Worm (Caenorhabditis elegans) whole organism, mixed stage, embryonic: ENCODE data around the gene T05B9.2.
A peak's percentile ranks its signal among the peaks of the same experiment; 100 is the strongest.

Source experiments
- M03D4.4 ChIP-seq: sonication (generic microtip); optimal IDR thresholded peaks from 2 replicates; lab custom pipeline; 2017; ENCODE audit warnings: mild to moderate bottlenecking, missing genetic modification characterization, missing compliant biosample characterization
- bed-3 ChIP-seq: fragments of 200-800 bp; sonication (Bioruptor generic); optimal IDR thresholded peaks from 3 replicates; lab custom pipeline; 2018; ENCODE audit warnings: mild to moderate bottlenecking, missing genetic modification characterization, moderate library complexity, missing compliant biosample characterization
- blmp-1 ChIP-seq: fragments of 150-350 bp; optimal IDR thresholded peaks from 2 replicates; lab custom pipeline; 2014; ENCODE audit warnings: missing biosample characterization, missing genetic modification characterization
- ceh-39 ChIP-seq: fragments of 150-350 bp; optimal IDR thresholded peaks from 2 replicates; lab custom pipeline; 2014; ENCODE audit warnings: missing biosample characterization, missing genetic modification characterization
- ceh-43 ChIP-seq: fragments of 200-800 bp; sonication (Bioruptor generic); optimal IDR thresholded peaks from 2 replicates; lab custom pipeline; 2018; ENCODE audit warnings: mild to moderate bottlenecking, missing genetic modification characterization, moderate library complexity, missing compliant biosample characterization
- ceh-83 ChIP-seq: fragments of 200-800 bp; sonication (Bioruptor generic); optimal IDR thresholded peaks from 2 replicates; lab custom pipeline; 2018; ENCODE audit warnings: mild to moderate bottlenecking, missing genetic modification characterization, missing compliant biosample characterization
- ces-1 ChIP-seq: fragments of 150-350 bp; optimal IDR thresholded peaks from 2 replicates; lab custom pipeline; 2014; ENCODE audit warnings: missing biosample characterization, missing genetic modification reagents, missing genetic modification characterization
- cnd-1 ChIP-seq: fragments of 200-800 bp; sonication (Bioruptor generic); optimal IDR thresholded peaks from 2 replicates; lab custom pipeline; 2018; ENCODE audit warnings: mild to moderate bottlenecking, missing genetic modification characterization, missing compliant biosample characterization
- drap-1 ChIP-seq: fragments of 200-800 bp; sonication (Bioruptor generic); optimal IDR thresholded peaks from 3 replicates; lab custom pipeline; 2018; ENCODE audit warnings: mild to moderate bottlenecking, missing genetic modification characterization, missing compliant biosample characterization
- elt-1 ChIP-seq: sonication (generic microtip); optimal IDR thresholded peaks from 2 replicates; lab custom pipeline; 2017; ENCODE audit warnings: missing genetic modification characterization, mild to moderate bottlenecking, missing compliant biosample characterization, antibody characterized with exemption, moderate library complexity, borderline replicate concordance; ENCODE audit not compliant: insufficient read depth
- flh-1 ChIP-seq: fragments of 200-800 bp; sonication (Bioruptor generic); optimal IDR thresholded peaks from 2 replicates; lab custom pipeline; 2018; ENCODE audit warnings: mild to moderate bottlenecking, missing genetic modification characterization, moderate library complexity, missing compliant biosample characterization
- ham-2 ChIP-seq: fragments of 200-800 bp; sonication (Bioruptor generic); optimal IDR thresholded peaks from 2 replicates; lab custom pipeline; 2018; ENCODE audit warnings: mild to moderate bottlenecking, missing genetic modification characterization, missing compliant biosample characterization
- hlh-1 ChIP-seq: fragments of 150-350 bp; optimal IDR thresholded peaks from 2 replicates; lab custom pipeline; 2014; ENCODE audit warnings: missing biosample characterization, missing genetic modification reagents, missing genetic modification characterization
- lin-13 ChIP-seq: fragments of 150-350 bp; optimal IDR thresholded peaks from 2 replicates; lab custom pipeline; 2014; ENCODE audit warnings: missing biosample characterization, missing genetic modification characterization
- lin-32 ChIP-seq: fragments of 200-800 bp; sonication (Bioruptor generic); optimal IDR thresholded peaks from 2 replicates; lab custom pipeline; 2018; ENCODE audit warnings: mild to moderate bottlenecking, missing genetic modification characterization, missing compliant biosample characterization
- lsy-2 ChIP-seq: fragments of 150-350 bp; optimal IDR thresholded peaks from 2 replicates; lab custom pipeline; 2014; ENCODE audit warnings: missing biosample characterization, missing genetic modification characterization
- mab-5 ChIP-seq: fragments of 150-350 bp; optimal IDR thresholded peaks from 2 replicates; lab custom pipeline; 2014; ENCODE audit warnings: missing biosample characterization, missing genetic modification characterization
- mep-1 ChIP-seq: fragments of 150-350 bp; optimal IDR thresholded peaks from 2 replicates; lab custom pipeline; 2017; ENCODE audit warnings: missing biosample characterization, missing genetic modification reagents, missing genetic modification characterization, inconsistent platforms
- mls-2 ChIP-seq: sonication (generic microtip); optimal IDR thresholded peaks from 2 replicates; lab custom pipeline; 2016; ENCODE audit warnings: mild to moderate bottlenecking, missing genetic modification characterization, moderate library complexity, missing compliant biosample characterization
- nhr-12 ChIP-seq: fragments of 150-350 bp; optimal IDR thresholded peaks from 2 replicates; lab custom pipeline; 2014; ENCODE audit warnings: missing biosample characterization, missing genetic modification characterization
- nhr-2 ChIP-seq: fragments of 150-350 bp; optimal IDR thresholded peaks from 2 replicates; lab custom pipeline; 2014; ENCODE audit warnings: missing biosample characterization, missing genetic modification characterization
- nhr-237 ChIP-seq: fragments of 150-350 bp; optimal IDR thresholded peaks from 2 replicates; lab custom pipeline; 2014; ENCODE audit warnings: missing biosample characterization, missing genetic modification characterization
- nhr-76 ChIP-seq: sonication (generic microtip); optimal IDR thresholded peaks from 2 replicates; lab custom pipeline; 2017; ENCODE audit warnings: missing biosample characterization, missing genetic modification characterization
- pha-4 ChIP-seq: fragments of 150-350 bp; optimal IDR thresholded peaks from 2 replicates; lab custom pipeline; 2018; ENCODE audit warnings: missing biosample characterization, missing genetic modification reagents, missing genetic modification characterization
- snpc-4 ChIP-seq: fragments of 150-350 bp; optimal IDR thresholded peaks from 2 replicates; lab custom pipeline; 2014; ENCODE audit warnings: missing biosample characterization, missing genetic modification characterization
- sptf-1 ChIP-seq: sonication (generic microtip); optimal IDR thresholded peaks from 2 replicates; lab custom pipeline; 2017; ENCODE audit warnings: mild to moderate bottlenecking, missing genetic modification characterization, moderate library complexity, missing compliant biosample characterization
- tbx-8 ChIP-seq: fragments of 200-800 bp; sonication (Bioruptor generic); optimal IDR thresholded peaks from 2 replicates; lab custom pipeline; 2018; ENCODE audit warnings: mild to moderate bottlenecking, missing genetic modification characterization, moderate library complexity, missing compliant biosample characterization
- unc-39 ChIP-seq: fragments of 150-350 bp; optimal IDR thresholded peaks from 2 replicates; lab custom pipeline; 2014; ENCODE audit warnings: missing biosample characterization, missing genetic modification characterization
- unc-62 ChIP-seq: fragments of 150-350 bp; optimal IDR thresholded peaks from 2 replicates; lab custom pipeline; 2014; ENCODE audit warnings: missing biosample characterization, missing genetic modification reagents, missing genetic modification characterization
- zip-8 ChIP-seq: fragments of 150-350 bp; optimal IDR thresholded peaks from 2 replicates; lab custom pipeline; 2014; ENCODE audit warnings: missing biosample characterization, missing genetic modification characterization
- ztf-11 ChIP-seq: fragments of 150-350 bp; optimal IDR thresholded peaks from 2 replicates; lab custom pipeline; 2014; ENCODE audit warnings: missing biosample characterization, missing genetic modification characterization

Gene T05B9.2

DNA sequence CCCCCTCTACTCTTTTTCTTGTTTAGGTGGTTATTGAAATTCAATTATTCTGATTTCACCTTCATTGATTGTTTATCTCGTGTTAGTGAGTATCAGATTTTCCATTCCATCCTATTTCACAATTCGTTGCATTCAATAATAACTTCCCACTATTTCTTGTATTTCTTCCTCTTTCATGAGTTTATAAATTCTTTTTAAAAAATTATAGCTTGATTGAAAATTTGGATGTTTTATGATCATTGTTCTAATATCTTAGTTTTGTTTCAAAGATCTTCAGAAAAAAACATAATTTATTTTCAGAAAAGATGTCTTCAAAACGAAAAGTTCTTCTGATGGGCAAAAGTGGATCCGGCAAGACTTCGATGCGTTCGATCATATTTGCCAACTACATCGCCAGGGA lies 45.4 kb downstream of the T05B9.2 start, which contains the start of gene raga-1:
raga-1 (plus strand) TSS at position 301 of the 400 bp plus-strand sequence.
- TF ChIP-seq mep-1 (tag; lab: Kevin White, UChicago), result no peak
- no peak for TF ChIP-seq ceh-83 (GFP tag; lab: Kevin White, UChicago)
- TF ChIP-seq elt-1, result no peak
- TF ChIP-seq nhr-2 (tag; lab: Kevin White, UChicago), result no peak
- TF ChIP-seq ham-2 (GFP tag; lab: Kevin White, UChicago), result no peak
- no peak for TF ChIP-seq M03D4.4 (tag; lab: Kevin White, UChicago)
- no peak for TF ChIP-seq lsy-2 (tag; lab: Kevin White, UChicago)
- no peak for TF ChIP-seq ceh-43 (GFP tag; lab: Kevin White, UChicago)
- TF ChIP-seq mls-2 (tag; lab: Kevin White, UChicago), result no peak
- TF ChIP-seq nhr-76 (tag; lab: Kevin White, UChicago), result no peak
- no peak for TF ChIP-seq ceh-39 (tag; lab: Kevin White, UChicago)
- TF ChIP-seq nhr-237 (tag; lab: Kevin White, UChicago), result no peak
- TF ChIP-seq nhr-12 (tag; lab: Kevin White, UChicago), result no peak
- TF ChIP-seq blmp-1 (tag; lab: Kevin White, UChicago), result no peak
- TF ChIP-seq unc-62 (GFP tag; lab: Kevin White, UChicago), result no peak
- TF ChIP-seq lin-32, result no peak
- no peak for TF ChIP-seq ztf-11 (tag; lab: Kevin White, UChicago)
- TF ChIP-seq cnd-1 (tag; lab: Kevin White, UChicago), result no peak
- no peak for TF ChIP-seq bed-3 (GFP tag; lab: Kevin White, UChicago)

DNA sequence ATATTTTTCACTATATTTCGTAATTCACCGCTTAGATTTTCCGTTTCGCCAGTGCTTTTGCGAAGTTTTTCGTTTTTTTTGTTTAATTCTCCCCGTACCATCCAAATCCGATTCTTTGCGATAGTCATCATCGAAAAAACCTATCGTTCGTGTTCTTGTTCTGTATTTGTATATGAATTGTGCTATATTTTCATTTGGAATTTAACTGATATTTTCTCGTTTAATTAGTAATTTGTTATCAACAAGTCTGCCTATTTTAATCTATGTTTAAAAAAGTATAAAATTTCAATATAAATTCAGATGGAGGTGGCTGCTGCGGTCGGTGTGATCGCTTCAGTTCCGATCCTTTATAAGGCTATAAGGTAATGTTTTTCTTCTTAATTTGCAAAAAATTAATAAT lies 47.0 kb downstream of the T05B9.2 start, which contains the start of gene samp-1:
samp-1 (plus strand) TSS at position 301 of the 400 bp plus-strand sequence.
- TF ChIP-seq snpc-4, result no peak
- no peak for TF ChIP-seq ceh-39 (tag; lab: Kevin White, UChicago)
- TF ChIP-seq mab-5 (tag; lab: Kevin White, UChicago), result no peak
- TF ChIP-seq tbx-8 (GFP tag; lab: Kevin White, UChicago), result no peak
- TF ChIP-seq, all 35 proteins: peak for 0

DNA sequence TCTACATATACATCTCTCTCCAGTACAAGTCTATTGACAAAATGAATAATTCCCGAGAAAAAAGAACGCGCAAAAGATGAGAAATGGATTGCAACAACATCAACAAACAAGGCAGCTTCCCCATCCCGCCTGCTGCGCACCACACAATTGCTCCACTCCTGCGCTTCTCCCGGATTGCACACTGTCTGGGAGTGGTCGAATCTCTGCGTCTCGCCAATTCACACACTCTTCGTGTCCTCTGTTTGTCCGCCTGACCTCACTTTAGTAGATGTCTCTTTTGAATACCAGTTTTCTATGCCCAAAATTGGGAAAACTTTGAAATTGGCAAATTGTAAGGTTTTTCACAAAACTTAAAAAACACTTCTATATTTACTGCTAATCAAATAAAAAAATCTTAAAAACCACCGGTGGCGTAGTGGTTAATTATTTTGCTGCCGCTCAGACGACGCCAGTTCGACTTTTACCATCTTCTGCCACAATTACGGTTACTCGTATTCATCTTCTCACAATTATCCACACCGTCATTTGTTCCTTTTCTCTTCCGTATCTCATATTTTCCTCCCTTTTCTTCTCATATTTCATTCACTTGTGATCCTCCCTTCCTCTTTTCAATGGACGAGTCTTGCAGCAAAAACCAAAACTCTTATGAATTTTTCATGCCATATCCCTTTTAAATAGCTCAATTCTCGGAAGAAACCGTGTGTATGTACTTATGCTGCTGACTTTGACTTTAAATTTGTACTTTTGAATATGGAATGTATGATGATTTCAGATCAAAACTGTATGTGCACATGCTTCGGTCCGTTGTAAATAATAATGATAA lies 50.2 kb downstream of the T05B9.2 start, which contains the start of gene rsf-1:
rsf-1 (plus strand) TSS at position 773 of the 823 bp plus-strand sequence.
- no peak for TF ChIP-seq snpc-4
- TF ChIP-seq ceh-83 (GFP tag; lab: Kevin White, UChicago), result no peak
- TF ChIP-seq sptf-1, result peak; percentile 18
- TF ChIP-seq flh-1 (GFP tag; lab: Kevin White, UChicago), result no peak
- no peak for TF ChIP-seq nhr-2 (tag; lab: Kevin White, UChicago)
- TF ChIP-seq hlh-1 (tag; lab: Kevin White, UChicago), result no peak
- no peak for TF ChIP-seq bed-3 (GFP tag; lab: Kevin White, UChicago)
- TF ChIP-seq pha-4 (tag; lab: Kevin White, UChicago), result peak; percentile 85
- TF ChIP-seq ces-1 (GFP tag; lab: Kevin White, UChicago), result peak; percentile 48
- TF ChIP-seq nhr-237 (tag; lab: Kevin White, UChicago), result no peak
- no peak for TF ChIP-seq unc-62 (GFP tag; lab: Kevin White, UChicago)
- peak; percentile 52 for TF ChIP-seq mls-2 (tag; lab: Kevin White, UChicago)
- TF ChIP-seq drap-1 (GFP tag; lab: Kevin White, UChicago), result peak; percentile 17
- TF ChIP-seq unc-39 (tag; lab: Kevin White, UChicago), result peak; percentile 77

DNA sequence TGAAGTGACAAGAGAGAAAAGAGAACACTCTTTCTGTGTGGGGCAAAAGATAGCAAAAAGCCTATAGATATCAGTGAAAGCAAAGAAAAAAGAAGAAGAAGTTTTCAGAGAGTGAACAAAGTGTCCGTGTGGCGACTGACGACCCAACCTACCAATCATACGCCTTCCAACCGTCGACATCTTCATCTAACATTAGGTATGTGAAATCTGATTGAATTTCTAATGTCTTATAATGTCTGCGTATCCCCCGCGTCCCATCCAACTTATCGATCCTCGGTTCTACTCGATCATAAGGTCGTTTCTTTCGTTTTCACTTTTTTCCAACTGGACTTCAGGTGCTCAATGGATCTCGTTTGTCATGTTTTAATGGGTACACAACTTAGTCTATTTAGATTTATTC lies 51.7 kb downstream of the T05B9.2 start:
- TF ChIP-seq elt-1 (no peak), lin-32 (no peak), ceh-39 (tag; lab: Kevin White, UChicago) (no peak), zip-8 (tag; lab: Kevin White, UChicago) (no peak), snpc-4 (no peak), tbx-8 (GFP tag; lab: Kevin White, UChicago) (no peak), flh-1 (GFP tag; lab: Kevin White, UChicago) (no peak), pha-4 (tag; lab: Kevin White, UChicago) (no peak), unc-39 (tag; lab: Kevin White, UChicago) (no peak), ham-2 (GFP tag; lab: Kevin White, UChicago) (no peak), mep-1 (tag; lab: Kevin White, UChicago) (no peak), lin-13 (tag; lab: Kevin White, UChicago) (no peak), sptf-1 (no peak)
